Worm (Caenorhabditis elegans) whole organism, L1 larva: ENCODE measurements around the gene ZK380.6.

Experiments used
- C34B4.2 ChIP-seq: sonication (generic microtip); optimal IDR thresholded peaks from 2 replicates; lab custom pipeline; 2017; ENCODE audit warnings: mild to moderate bottlenecking, missing genetic modification characterization, missing compliant biosample characterization
- ceh-82 ChIP-seq, 3 experiments: fragments of 150-350 bp in 1 of 3; sonication (generic microtip) in 2 of 3; optimal IDR thresholded peaks; 2 replicates each; lab custom pipeline; 2014 to 2017; ENCODE audit warnings: missing biosample characterization in 3 of 3, missing genetic modification characterization in 3 of 3
- elt-3 ChIP-seq, 6 experiments: fragments of 150-350 bp in 1 of 6; sonication (generic microtip); optimal IDR thresholded peaks; 2 replicates each; lab custom pipeline; 2017 to 2018; ENCODE audit warnings: missing biosample characterization in 6 of 6, missing genetic modification characterization in 6 of 6, inconsistent platforms in 1 of 6
- fkh-10 ChIP-seq: sonication (generic microtip); optimal IDR thresholded peaks from 2 replicates; lab custom pipeline; 2017; ENCODE audit warnings: missing biosample characterization, missing genetic modification reagents, missing genetic modification characterization
- fkh-8 ChIP-seq: sonication (generic microtip); optimal IDR thresholded peaks from 2 replicates; lab custom pipeline; 2016; ENCODE audit warnings: mild to moderate bottlenecking, missing genetic modification characterization, missing compliant biosample characterization
- mdl-1 ChIP-seq, 2 experiments: fragments of 150-350 bp; optimal IDR thresholded peaks; 2 replicates each; lab custom pipeline; 2014 to 2017; ENCODE audit warnings: missing biosample characterization in 2 of 2, missing genetic modification characterization in 2 of 2, inconsistent platforms in 1 of 2
- nhr-28 ChIP-seq: fragments of 150-350 bp; optimal IDR thresholded peaks from 2 replicates; lab custom pipeline; 2014; ENCODE audit warnings: missing biosample characterization, missing genetic modification characterization
- nhr-90 ChIP-seq: sonication (generic microtip); optimal IDR thresholded peaks from 2 replicates; lab custom pipeline; 2016; ENCODE audit warnings: mild to moderate bottlenecking, missing genetic modification characterization, missing compliant biosample characterization; ENCODE audit not compliant: poor library complexity
- sox-4 ChIP-seq: sonication (generic microtip); optimal IDR thresholded peaks from 2 replicates; lab custom pipeline; 2016; ENCODE audit warnings: missing genetic modification characterization, missing compliant biosample characterization
- unc-98 ChIP-seq: fragments of 200-800 bp; sonication (Bioruptor generic); IDR thresholded peaks from 2 replicates; pipeline ENCODE4 v1.3.6; 2022; ENCODE audit warnings: missing genetic modification characterization, missing compliant biosample characterization

DNA sequence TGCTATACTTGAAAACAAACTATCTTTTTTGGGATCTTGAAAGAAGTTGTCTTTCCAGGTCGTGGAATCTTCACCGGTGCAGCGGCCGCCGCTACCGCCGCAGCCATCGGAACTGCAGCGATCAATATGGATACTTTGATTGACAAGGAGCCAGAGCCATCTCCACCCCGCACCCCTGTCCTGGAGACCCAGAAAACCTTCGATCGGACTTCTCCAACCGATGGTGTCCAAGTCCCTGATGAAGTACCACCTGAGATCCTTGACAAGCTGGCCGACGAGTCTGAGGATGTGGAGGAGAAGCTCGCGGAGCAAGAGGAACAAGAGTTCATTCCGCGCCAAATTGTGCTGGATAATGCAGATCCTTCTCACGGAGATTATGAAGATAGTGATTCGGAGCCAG, 40.4 kb upstream of the ZK380.6 start:
- TF ChIP-seq sox-4 (tag; lab: Kevin White, UChicago): no peak
- TF ChIP-seq elt-3 (tag; optimal IDR thresholded peaks at IDR 0.05; lab: Kevin White, UChicago): no peak
- TF ChIP-seq unc-98 (GFP tag; lab: Robert Waterston, UW): no peak
- no peak for TF ChIP-seq fkh-10 (GFP tag; lab: Kevin White, UChicago)
- TF ChIP-seq C34B4.2 (tag; lab: Kevin White, UChicago): no peak
- no peak for TF ChIP-seq mdl-1 (tag; optimal IDR thresholded peaks at IDR 0.05; lab: Kevin White, UChicago)
- TF ChIP-seq fkh-8: no peak
- TF ChIP-seq ceh-82 (tag; optimal IDR thresholded peaks at IDR 0.05; lab: Kevin White, UChicago): no peak
- TF ChIP-seq nhr-28 (tag; lab: Kevin White, UChicago): no peak
- TF ChIP-seq nhr-90: no peak
